Fruit fly (Drosophila melanogaster): Measurements from ENCODE around the gene Flo2.

Flo2 gene

dm6 chrX:14882536-14883118 is 43.5 kb downstream of the Flo2 start, which contains the start of the genes CG45064 and CG45065 (continued):
- TF ChIP-seq lov (optimal IDR thresholded peaks at IDR 0.05): no peak
- TF ChIP-seq lov (GFP tag; IDR thresholded peaks at IDR 0.05): no peak; the same call in 1 of the 3 replicates
- no peak for TF ChIP-seq Dip2 (GFP tag; IDR thresholded peaks at IDR 0.05)
- TF ChIP-seq NFAT (GFP tag; IDR thresholded peaks at IDR 0.05): 0 out of 2 replicates have a peak, but pooled peaks have one; percentile 22
- TF ChIP-seq MBD-R2 (GFP tag; IDR thresholded peaks at IDR 0.05): peak; percentile 43; the same call in 1 of the 2 replicates
- peak; percentile 77 for TF ChIP-seq tx (GFP tag; optimal IDR thresholded peaks at IDR 0.05)
- no peak for TF ChIP-seq Tbp (GFP tag; optimal IDR thresholded peaks at IDR 0.05)
- peak; percentile 60 for TF ChIP-seq disco-r (GFP tag; optimal IDR thresholded peaks at IDR 0.05)
- TF ChIP-seq knrl (GFP tag; IDR thresholded peaks at IDR 0.05; ENCODE audit: partially characterized antibody): no peak
- peak; percentile 75 for TF ChIP-seq tin (GFP tag; optimal IDR thresholded peaks at IDR 0.05)
- peak; percentile 70 for TF ChIP-seq CG9932 (GFP tag; IDR thresholded peaks at IDR 0.05)
- peak; percentile 85 for TF ChIP-seq lab (GFP tag; optimal IDR thresholded peaks at IDR 0.05)
- peak; percentile 69; the same call in 2 of the 3 replicates for TF ChIP-seq Mrtf (GFP tag; IDR thresholded peaks at IDR 0.05)
- peak; percentile 68 for TF ChIP-seq CG33213 (GFP tag; optimal IDR thresholded peaks at IDR 0.05)
- peak; percentile 73 for TF ChIP-seq CG8944 (GFP tag; optimal IDR thresholded peaks at IDR 0.05)
- peak; percentile 66 for TF ChIP-seq CG1647 (GFP tag; optimal IDR thresholded peaks at IDR 0.05)
- peak; percentile 70 to 84 for TF ChIP-seq chif (GFP tag; optimal IDR thresholded peaks at IDR 0.05)
- peak; percentile 89 for TF ChIP-seq CG7839 (tag; optimal IDR thresholded peaks at IDR 0.05)
- 0 out of 2 replicates have a peak, but pooled peaks have one; percentile 44 for TF ChIP-seq gt (GFP tag; IDR thresholded peaks at IDR 0.05)
- TF ChIP-seq ac (GFP tag; optimal IDR thresholded peaks at IDR 0.05): no peak
- no peak for TF ChIP-seq CG17912 (GFP tag; optimal IDR thresholded peaks at IDR 0.05)
- peak; percentile 66 for TF ChIP-seq tgo (GFP tag; IDR thresholded peaks at IDR 0.05)
- TF ChIP-seq CG16863 (GFP tag; optimal IDR thresholded peaks at IDR 0.05): peak; percentile 78
- TF ChIP-seq cad (GFP tag; optimal IDR thresholded peaks at IDR 0.05): no peak
- TF ChIP-seq CG8290 (GFP tag; optimal IDR thresholded peaks at IDR 0.05): peak; percentile 29
- TF ChIP-seq CG8290 (tag; optimal IDR thresholded peaks at IDR 0.05): peak in 1 of 2 experiments; percentile 88
- TF ChIP-seq CG6175 (GFP tag; IDR thresholded peaks at IDR 0.05): no peak
- no peak for TF ChIP-seq Dp (GFP tag; optimal IDR thresholded peaks at IDR 0.05)
- TF ChIP-seq CG5180 (GFP tag; optimal IDR thresholded peaks at IDR 0.05): peak; percentile 78
- peak; percentile 87 for TF ChIP-seq phol (tag; optimal IDR thresholded peaks at IDR 0.05)
- no peak for TF ChIP-seq vnd (GFP tag; IDR thresholded peaks at IDR 0.05; ENCODE audit: partially characterized antibody)
- peak; percentile 24 for TF ChIP-seq sima (GFP tag; optimal IDR thresholded peaks at IDR 0.05)
- TF ChIP-seq Max (GFP tag; optimal IDR thresholded peaks at IDR 0.05): peak; percentile 52
- TF ChIP-seq Ssrp (tag; optimal IDR thresholded peaks at IDR 0.05): peak; percentile 84
- TF ChIP-seq CG14441 (GFP tag; IDR thresholded peaks at IDR 0.05): peak; percentile 72
- TF ChIP-seq CG10654 (GFP tag; optimal IDR thresholded peaks at IDR 0.05): peak; percentile 68
- peak; percentile 33 for TF ChIP-seq CG30020 (tag; optimal IDR thresholded peaks at IDR 0.05)
- TF ChIP-seq CoRest (tag; optimal IDR thresholded peaks at IDR 0.05): peak; percentile 86
- peak; percentile 20 for TF ChIP-seq CG16815 (GFP tag; optimal IDR thresholded peaks at IDR 0.05)
- peak; percentile 61 for TF ChIP-seq trem (tag; optimal IDR thresholded peaks at IDR 0.05)
- no peak for TF ChIP-seq Doc3 (GFP tag; IDR thresholded peaks at IDR 0.05; ENCODE audit: partially characterized antibody)
- TF ChIP-seq CG9215 (GFP tag; IDR thresholded peaks at IDR 0.05): no peak
- TF ChIP-seq CG4424 (GFP tag; optimal IDR thresholded peaks at IDR 0.05): peak; percentile 78
- TF ChIP-seq CG2712 (tag; optimal IDR thresholded peaks at IDR 0.05): peak; percentile 89
- TF ChIP-seq crc (GFP tag; optimal IDR thresholded peaks at IDR 0.05): peak; percentile 72
- TF ChIP-seq cg (GFP tag; optimal IDR thresholded peaks at IDR 0.05): no peak
- peak; percentile 94 for TF ChIP-seq CG1603 (tag; optimal IDR thresholded peaks at IDR 0.05)
- peak; percentile 41 for TF ChIP-seq ERR (GFP tag; optimal IDR thresholded peaks at IDR 0.05)
- peak; percentile 93 for TF ChIP-seq ATbp (GFP tag; optimal IDR thresholded peaks at IDR 0.05)
- peak; percentile 26 for TF ChIP-seq dmrt11E (tag; optimal IDR thresholded peaks at IDR 0.05)
- TF ChIP-seq CG10431 (GFP tag; optimal IDR thresholded peaks at IDR 0.05): peak; percentile 70
